Fruit fly (Drosophila melanogaster) whole organism, prepupa: Measurements from ENCODE around the gene CG31606.

Source experiments
- CG10631 ChIP-seq: fragments of 200-800 bp; sonication (Bioruptor generic); optimal IDR thresholded peaks from 2 replicates; lab custom pipeline; 2016; ENCODE audit warnings: missing biosample characterization, missing genetic modification characterization
- CG11294 ChIP-seq: fragments of 200-800 bp; sonication (Bioruptor generic); IDR thresholded peaks from 2 replicates; pipeline ENCODE4 v1.3.6; 2022; ENCODE audit warnings: missing biosample characterization, missing genetic modification characterization
- CG11762 ChIP-seq: fragments of 200-800 bp; sonication (Bioruptor generic); optimal IDR thresholded peaks from 3 replicates; lab custom pipeline; 2016; ENCODE audit warnings: missing biosample characterization, missing genetic modification characterization; ENCODE audit not compliant: insufficient read depth
- CG1621 ChIP-seq: fragments of 200-800 bp; sonication (Bioruptor generic); optimal IDR thresholded peaks from 3 replicates; lab custom pipeline; 2018; ENCODE audit warnings: missing biosample characterization, mild to moderate bottlenecking, missing genetic modification characterization
- CG3032 ChIP-seq: fragments of 200-800 bp; optimal IDR thresholded peaks from 2 replicates; lab custom pipeline; 2019; ENCODE audit warnings: missing biosample characterization, mild to moderate bottlenecking, missing genetic modification characterization, moderate library complexity
- CG34406 ChIP-seq: fragments of 200-800 bp; sonication (Bioruptor generic); optimal IDR thresholded peaks from 3 replicates; lab custom pipeline; 2016; ENCODE audit warnings: missing biosample characterization, missing genetic modification characterization
- CG3919 ChIP-seq: fragments of 200-800 bp; sonication (Bioruptor generic); optimal IDR thresholded peaks from 3 replicates; lab custom pipeline; 2016; ENCODE audit warnings: missing biosample characterization, missing genetic modification characterization
- CG4318 ChIP-seq: fragments of 200-800 bp; sonication (Bioruptor generic); optimal IDR thresholded peaks from 3 replicates; lab custom pipeline; 2017; ENCODE audit warnings: missing biosample characterization, mild to moderate bottlenecking, missing genetic modification characterization
- CG6163 ChIP-seq: fragments of 200-800 bp; sonication (Bioruptor generic); IDR thresholded peaks from 3 replicates; pipeline ENCODE4 v1.3.6; 2022; ENCODE audit warnings: missing biosample characterization, missing genetic modification characterization
- CG6792 ChIP-seq: fragments of 200-800 bp; sonication (Bioruptor generic); optimal IDR thresholded peaks from 3 replicates; lab custom pipeline; 2016; ENCODE audit warnings: missing biosample characterization, missing genetic modification characterization
- CG7368 ChIP-seq: fragments of 200-800 bp; sonication (Bioruptor generic); optimal IDR thresholded peaks from 3 replicates; lab custom pipeline; 2016; ENCODE audit warnings: missing biosample characterization, missing genetic modification characterization
- CG8119 ChIP-seq: fragments of 200-800 bp; sonication (Bioruptor generic); IDR thresholded peaks from 3 replicates; pipeline ENCODE4 v1.3.6; 2022; ENCODE audit warnings: missing biosample characterization, missing genetic modification characterization
- Eip78C ChIP-seq: fragments of 200-800 bp; sonication (Bioruptor generic); peaks from one replicate; lab custom pipeline; 2016; ENCODE audit warnings: missing biosample characterization, missing genetic modification characterization
- Ets21C ChIP-seq: fragments of 200-800 bp; sonication (Bioruptor generic); optimal IDR thresholded peaks from 3 replicates; lab custom pipeline; 2016; ENCODE audit warnings: missing biosample characterization, missing genetic modification characterization
- Ets96B ChIP-seq: fragments of 200-800 bp; optimal IDR thresholded peaks from 2 replicates; lab custom pipeline; 2019; ENCODE audit warnings: missing biosample characterization, mild to moderate bottlenecking, missing genetic modification characterization, moderate library complexity
- Hr39 ChIP-seq: fragments of 200-800 bp; sonication (Bioruptor generic); optimal IDR thresholded peaks from 2 replicates; lab custom pipeline; 2016; ENCODE audit warnings: missing biosample characterization, missing genetic modification characterization
- Hr4 ChIP-seq: fragments of 200-800 bp; sonication (Bioruptor generic); optimal IDR thresholded peaks from 3 replicates; lab custom pipeline; 2016; ENCODE audit warnings: missing biosample characterization, missing genetic modification characterization
- Lpt ChIP-seq: fragments of 200-800 bp; sonication (Bioruptor generic); optimal IDR thresholded peaks from 3 replicates; lab custom pipeline; 2016; ENCODE audit warnings: missing biosample characterization, missing genetic modification characterization
- Met ChIP-seq: fragments of 200-800 bp; sonication (Bioruptor generic); optimal IDR thresholded peaks from 3 replicates; lab custom pipeline; 2016; ENCODE audit warnings: missing biosample characterization, missing genetic modification characterization
- Smox ChIP-seq: fragments of 200-800 bp; sonication (Bioruptor generic); optimal IDR thresholded peaks from 3 replicates; lab custom pipeline; 2016; ENCODE audit warnings: missing biosample characterization, missing genetic modification characterization
- Sox15 ChIP-seq: fragments of 200-800 bp; sonication (Bioruptor generic); optimal IDR thresholded peaks from 3 replicates; lab custom pipeline; 2016; ENCODE audit warnings: missing biosample characterization, missing genetic modification characterization
- dac ChIP-seq: fragments of 200-800 bp; sonication (Bioruptor generic); optimal IDR thresholded peaks from 2 replicates; lab custom pipeline; 2017; ENCODE audit warnings: missing biosample characterization, mild to moderate bottlenecking, missing genetic modification characterization
- eg ChIP-seq: fragments of 200-800 bp; sonication (Bioruptor generic); IDR thresholded peaks from 3 replicates; pipeline ENCODE4 v1.3.6; 2022; ENCODE audit warnings: missing biosample characterization, missing genetic modification characterization
- esn ChIP-seq: fragments of 200-800 bp; sonication (Bioruptor generic); optimal IDR thresholded peaks from 2 replicates; lab custom pipeline; 2016; ENCODE audit warnings: missing biosample characterization, mild to moderate bottlenecking, missing genetic modification characterization, moderate library complexity
- fd59A ChIP-seq: fragments of 200-800 bp; sonication (Bioruptor generic); optimal IDR thresholded peaks from 2 replicates; lab custom pipeline; 2017; ENCODE audit warnings: missing biosample characterization, mild to moderate bottlenecking, missing genetic modification characterization, missing genetic modification reagents
- fd85E ChIP-seq: fragments of 200-800 bp; sonication (Bioruptor generic); optimal IDR thresholded peaks from 3 replicates; lab custom pipeline; 2016; ENCODE audit warnings: missing biosample characterization, missing genetic modification characterization
- pdm3 ChIP-seq: fragments of 200-800 bp; sonication (Bioruptor generic); optimal IDR thresholded peaks from 3 replicates; lab custom pipeline; 2016; ENCODE audit warnings: missing biosample characterization, missing genetic modification characterization
- salr ChIP-seq, 2 experiments: fragments of 200-800 bp; sonication (Bioruptor generic); optimal IDR thresholded peaks; 3 replicates each; lab custom pipeline; 2016 to 2018; ENCODE audit warnings: missing biosample characterization in 2 of 2, missing genetic modification characterization in 2 of 2, mild to moderate bottlenecking in 1 of 2
- spab ChIP-seq: fragments of 200-800 bp; sonication (Bioruptor generic); optimal IDR thresholded peaks from 2 replicates; lab custom pipeline; 2017; ENCODE audit warnings: missing biosample characterization, mild to moderate bottlenecking, missing genetic modification characterization, missing genetic modification reagents
- ss ChIP-seq, 2 experiments: fragments of 200-800 bp; sonication (Bioruptor generic); optimal IDR thresholded peaks; 2 replicates in 1 of 2; 3 replicates in 1 of 2; lab custom pipeline; 2017 to 2018; ENCODE audit warnings: mild to moderate bottlenecking in 2 of 2, missing biosample characterization in 2 of 2, missing genetic modification characterization in 2 of 2, moderate library complexity in 1 of 2
- svp ChIP-seq: fragments of 200-800 bp; sonication (Bioruptor generic); peaks from one replicate; lab custom pipeline; 2016; ENCODE audit warnings: missing biosample characterization, missing genetic modification characterization
- vri ChIP-seq: fragments of 200-800 bp; sonication (Bioruptor generic); optimal IDR thresholded peaks from 3 replicates; lab custom pipeline; 2016; ENCODE audit warnings: missing biosample characterization, mild to moderate bottlenecking, missing genetic modification characterization

The CG31606 gene

dm6 chr2L:8185008-8185407, 37.6 kb downstream of the CG31606 start:
- no peak for TF ChIP-seq CG3919 (GFP tag; lab: Kevin White, UChicago)
- TF ChIP-seq CG10631 (GFP tag; lab: Kevin White, UChicago): no peak
- TF ChIP-seq spab (GFP tag; lab: Kevin White, UChicago): no peak
- no peak for TF ChIP-seq Sox15 (GFP tag; lab: Kevin White, UChicago)
- TF ChIP-seq vri: no peak
- no peak for TF ChIP-seq CG6163 (GFP tag; lab: Robert Waterston, UW)
- TF ChIP-seq pdm3 (GFP tag; lab: Kevin White, UChicago): no peak
- no peak for TF ChIP-seq CG3032
- TF ChIP-seq Hr39 (GFP tag; lab: Kevin White, UChicago): no peak

- TF ChIP-seq Smox: no peak
- no peak for TF ChIP-seq CG11762 (GFP tag; lab: Kevin White, UChicago)
- TF ChIP-seq Hr39 (GFP tag; lab: Kevin White, UChicago): no peak
- no peak for TF ChIP-seq salr (GFP tag; optimal IDR thresholded peaks at IDR 0.05; lab: Kevin White, UChicago)
- TF ChIP-seq Lpt (GFP tag; lab: Kevin White, UChicago): no peak
- TF ChIP-seq eg (GFP tag; lab: Robert Waterston, UW): no peak
- TF ChIP-seq dac (GFP tag; lab: Kevin White, UChicago): no peak
- no peak for TF ChIP-seq CG8119 (GFP tag; lab: Robert Waterston, UW)
- no peak for TF ChIP-seq Met (GFP tag; lab: Kevin White, UChicago)
- TF ChIP-seq Hr4 (GFP tag; lab: Kevin White, UChicago): no peak
- no peak for TF ChIP-seq esn (GFP tag; lab: Kevin White, UChicago)
- TF ChIP-seq Eip78C (GFP tag; lab: Kevin White, UChicago): no peak
- TF ChIP-seq Ets21C: no peak
Observed at dm6 chr2L:8190681-8191080, 43.3 kb downstream of the CG31606 start, which contains the start of gene CG34134. TSS of gene CG34134 (minus strand) at chr2L:8190781.

- TF ChIP-seq fd85E (GFP tag; lab: Kevin White, UChicago): no peak
- TF ChIP-seq CG1621 (tag; lab: Kevin White, UChicago): no peak
- peak; percentile 99 for TF ChIP-seq svp
- no peak for TF ChIP-seq CG7368 (GFP tag; lab: Kevin White, UChicago)
- no peak for TF ChIP-seq CG3919 (GFP tag; lab: Kevin White, UChicago)
- no peak for TF ChIP-seq Smox
Observed at dm6 chr2L:8195722-8196323, 48.4 kb downstream of the CG31606 start.

dm6 chr2L:8196757-8197530, 49.5 kb downstream of the CG31606 start, which contains the start of the genes CG8475 and CG8460:
TSS of gene CG8475 (minus strand) at chr2L:8196918.
TSS of gene CG8460 (plus strand) at chr2L:8197193.
- TF ChIP-seq ss (GFP tag; optimal IDR thresholded peaks at IDR 0.05; lab: Kevin White, UChicago) (no peak), CG4318 (no peak), CG6792 (GFP tag; lab: Kevin White, UChicago) (no peak), CG10631 (GFP tag; lab: Kevin White, UChicago) (no peak), fd59A (no peak), Ets96B (tag; lab: Kevin White, UChicago) (no peak), CG3032 (no peak), spab (GFP tag; lab: Kevin White, UChicago) (no peak), CG34406 (GFP tag; lab: Kevin White, UChicago) (no peak), CG11294 (no peak), Eip78C (GFP tag; lab: Kevin White, UChicago) (no peak)
